Worm (Caenorhabditis elegans): ENCODE measurements around the gene F42A10.7.

The F42A10.7 gene

ce11 chrIII:6158642-6159475, 19.6 kb downstream of the F42A10.7 start, which contains the start of gene nfm-1 (continued):
- TF ChIP-seq F37D6.2 (tag; optimal IDR thresholded peaks at IDR 0.05) (no peak), nhr-10 (tag; optimal IDR thresholded peaks at IDR 0.05) (peak; percentile 16), tra-1 (GFP tag; IDR thresholded peaks at IDR 0.05) (peak; percentile 84), dmd-9 (GFP tag; IDR thresholded peaks at IDR 0.05) (peak; percentile 76), egl-27 (tag; optimal IDR thresholded peaks at IDR 0.05) (no peak), nhr-102 (tag; optimal IDR thresholded peaks at IDR 0.05) (peak; percentile 61), jun-1 (tag; optimal IDR thresholded peaks at IDR 0.05) (peak; percentile 2), ama-1 (optimal IDR thresholded peaks at IDR 0.05) (no peak), lir-3 (tag; optimal IDR thresholded peaks at IDR 0.05) (peak; percentile 8), dve-1 (tag; optimal IDR thresholded peaks at IDR 0.05; ENCODE audit: insufficient read depth) (peak; percentile 74), nhr-25 (tag; optimal IDR thresholded peaks at IDR 0.05; ENCODE audit: borderline replicate concordance, insufficient read depth) (peak; percentile 30), zfp-3 (GFP tag; conservative IDR thresholded peaks at IDR 0.05) (peak; percentile 69; the same call in 1 of the 2 replicates), madf-5 (GFP tag; IDR thresholded peaks at IDR 0.05) (peak; percentile 2 to 77; a peak in 1 of 4 replicates), mxl-2 (GFP tag; conservative IDR thresholded peaks at IDR 0.05) (no peak; the same call in 1 of the 2 replicates), skn-1 (tag; optimal IDR thresholded peaks at IDR 0.05) (no peak), mdt-29 (GFP tag; IDR thresholded peaks at IDR 0.05) (peak; percentile 79), lin-1 (GFP tag; IDR thresholded peaks at IDR 0.05) (peak; percentile 78), D1046.2 (GFP tag; IDR thresholded peaks at IDR 0.05) (peak; percentile 85; the same call in 1 of the 2 replicates), saeg-2 (GFP tag; IDR thresholded peaks at IDR 0.05) (peak; percentile 80), lin-38 (GFP tag; IDR thresholded peaks at IDR 0.05) (peak; percentile 76), daf-19 (GFP tag; conservative IDR thresholded peaks at IDR 0.05) (peak; percentile 88), dmd-6 (GFP tag; IDR thresholded peaks at IDR 0.05) (peak; percentile 87), nhr-77 (tag; optimal IDR thresholded peaks at IDR 0.05) (peak; percentile 75), vab-7 (GFP tag; IDR thresholded peaks at IDR 0.05) (peak; percentile 77), lim-7 (GFP tag; IDR thresholded peaks at IDR 0.05) (peak; percentile 84), php-3 (GFP tag; IDR thresholded peaks at IDR 0.05) (peak; percentile 73), madf-9 (GFP tag; conservative IDR thresholded peaks at IDR 0.05) (peak; percentile 71), daf-12 (tag; optimal IDR thresholded peaks at IDR 0.05) (no peak), ceh-82 (tag; optimal IDR thresholded peaks at IDR 0.05) (no peak), zfp-2 (tag; optimal IDR thresholded peaks at IDR 0.05) (peak; percentile 12), nhr-42 (GFP tag; IDR thresholded peaks at IDR 0.05) (peak; percentile 73; the same call in 1 of the 2 replicates), egl-43 (GFP tag; IDR thresholded peaks at IDR 0.05) (peak; percentile 93), lsy-2 (tag; optimal IDR thresholded peaks at IDR 0.05) (peak in 1 of 2 experiments; percentile 63), mdl-1 (tag; optimal IDR thresholded peaks at IDR 0.05) (peak in 1 of 2 experiments; percentile 44), ztf-11 (tag; optimal IDR thresholded peaks at IDR 0.05) (no peak), T20F7.1 (GFP tag; optimal IDR thresholded peaks at IDR 0.05) (peak; percentile 65), ZK546.5 (tag; optimal IDR thresholded peaks at IDR 0.05) (no peak), F49E8.2 (tag; optimal IDR thresholded peaks at IDR 0.05; ENCODE audit: borderline replicate concordance) (peak; percentile 39), aly-2 (tag; optimal IDR thresholded peaks at IDR 0.05) (no peak), lin-13 (GFP tag; optimal IDR thresholded peaks at IDR 0.05) (peak; percentile 54), pha-4 (GFP tag; IDR thresholded peaks at IDR 0.05) (peak; percentile 72; the same call in 1 of the 2 replicates), pha-4 (tag; optimal IDR thresholded peaks at IDR 0.05) (no peak), nhr-41 (GFP tag; IDR thresholded peaks at IDR 0.05) (peak; percentile 28; the same call in 1 of the 2 replicates), nhr-237 (tag; optimal IDR thresholded peaks at IDR 0.05) (no peak), Y5F2A.4 (GFP tag; optimal IDR thresholded peaks at IDR 0.05) (peak; percentile 32), lin-29 (GFP tag; IDR thresholded peaks at IDR 0.05) (no peak), rbr-2 (tag; optimal IDR thresholded peaks at IDR 0.05) (peak; percentile 24), snpc-4 (tag; optimal IDR thresholded peaks at IDR 0.05) (no peak), hmg-1.1 (GFP tag; IDR thresholded peaks at IDR 0.05) (peak; percentile 86)
